Worm (Caenorhabditis elegans) whole organism, L1 larva: ENCODE results near the gene F52E10.4.

ENCODE experiments used
- aha-1 ChIP-seq: fragments of 150-350 bp; optimal IDR thresholded peaks from 2 replicates; lab custom pipeline; 2014; ENCODE audit warnings: missing biosample characterization, missing genetic modification characterization
- alr-1 ChIP-seq: fragments of 200-800 bp; sonication (Bioruptor generic); optimal IDR thresholded peaks from 2 replicates; lab custom pipeline; 2018; ENCODE audit warnings: borderline replicate concordance, mild to moderate bottlenecking, missing genetic modification characterization, missing compliant biosample characterization
- ceh-90 ChIP-seq: sonication (generic microtip); optimal IDR thresholded peaks from 2 replicates; lab custom pipeline; 2016; ENCODE audit warnings: missing genetic modification characterization, missing compliant biosample characterization
- dpl-1 ChIP-seq, 3 experiments: fragments of 150-350 bp in 2 of 3; sonication (generic microtip) in 1 of 3; optimal IDR thresholded peaks; 2 replicates each; lab custom pipeline; 2014 to 2017; ENCODE audit warnings: missing biosample characterization in 3 of 3, missing genetic modification characterization in 3 of 3, missing genetic modification reagents in 3 of 3
- dsc-1 ChIP-seq: sonication (generic microtip); optimal IDR thresholded peaks from 2 replicates; lab custom pipeline; 2016; ENCODE audit warnings: mild to moderate bottlenecking, missing genetic modification characterization, missing compliant biosample characterization
- efl-1 ChIP-seq, 4 experiments: fragments of 150-350 bp; optimal IDR thresholded peaks in 3 of 4; peaks in 1 of 4; 1 replicate in 1 of 4; 2 replicates in 3 of 4; lab custom pipeline; 2014; ENCODE audit warnings: missing biosample characterization in 2 of 4, missing genetic modification characterization in 2 of 4, missing genetic modification reagents in 2 of 4
- elt-2 ChIP-seq: sonication (generic microtip); optimal IDR thresholded peaks from 2 replicates; lab custom pipeline; 2016; ENCODE audit warnings: missing genetic modification characterization, mild to moderate bottlenecking, inconsistent platforms, missing compliant biosample characterization, missing genetic modification reagents
- fkh-4 ChIP-seq: sonication (generic microtip); optimal IDR thresholded peaks from 2 replicates; lab custom pipeline; 2016; ENCODE audit warnings: missing compliant biosample characterization, missing genetic modification characterization, borderline replicate concordance
- fkh-8 ChIP-seq: sonication (generic microtip); optimal IDR thresholded peaks from 2 replicates; lab custom pipeline; 2016; ENCODE audit warnings: mild to moderate bottlenecking, missing genetic modification characterization, missing compliant biosample characterization
- fos-1 ChIP-seq: fragments of 150-350 bp; optimal IDR thresholded peaks from 2 replicates; lab custom pipeline; 2014; ENCODE audit warnings: missing biosample characterization, missing genetic modification characterization
- grh-1 ChIP-seq: fragments of 200-800 bp; sonication (Bioruptor generic); IDR thresholded peaks from 2 replicates; pipeline ENCODE4 v1.3.6; 2022; ENCODE audit warnings: missing genetic modification reagents, missing genetic modification characterization, missing compliant biosample characterization
- hlh-17 ChIP-seq: fragments of 200-800 bp; sonication (Bioruptor generic); optimal IDR thresholded peaks from 2 replicates; lab custom pipeline; 2018; ENCODE audit warnings: missing genetic modification characterization, mild to moderate bottlenecking, missing compliant biosample characterization, moderate library complexity, borderline replicate concordance
- hlh-4 ChIP-seq: sonication (generic microtip); optimal IDR thresholded peaks from 2 replicates; lab custom pipeline; 2016; ENCODE audit warnings: mild to moderate bottlenecking, missing genetic modification characterization, missing compliant biosample characterization
- hpl-2 ChIP-seq: fragments of 150-350 bp; optimal IDR thresholded peaks from 2 replicates; lab custom pipeline; 2014; ENCODE audit warnings: missing biosample characterization, missing genetic modification reagents, missing genetic modification characterization
- lin-13 ChIP-seq: fragments of 150-350 bp; optimal IDR thresholded peaks from 2 replicates; lab custom pipeline; 2014; ENCODE audit warnings: missing biosample characterization, missing genetic modification reagents, missing genetic modification characterization
- lin-35 ChIP-seq, 2 experiments: fragments of 150-350 bp; optimal IDR thresholded peaks; 2 replicates each; lab custom pipeline; 2014; ENCODE audit warnings: missing biosample characterization in 2 of 2, missing genetic modification characterization in 2 of 2, missing genetic modification reagents in 2 of 2
- lir-3 ChIP-seq: sonication (generic microtip); optimal IDR thresholded peaks from 2 replicates; lab custom pipeline; 2016; ENCODE audit warnings: mild to moderate bottlenecking, missing genetic modification characterization, moderate library complexity, missing compliant biosample characterization; ENCODE audit not compliant: poor library complexity
- mdl-1 ChIP-seq, 2 experiments: fragments of 150-350 bp; optimal IDR thresholded peaks; 2 replicates each; lab custom pipeline; 2014 to 2017; ENCODE audit warnings: missing biosample characterization in 2 of 2, missing genetic modification characterization in 2 of 2, inconsistent platforms in 1 of 2
- nhr-71 ChIP-seq: sonication (generic microtip); optimal IDR thresholded peaks from 2 replicates; lab custom pipeline; 2016; ENCODE audit warnings: mild to moderate bottlenecking, missing genetic modification characterization, moderate library complexity, missing compliant biosample characterization
- nhr-77 ChIP-seq: fragments of 150-350 bp; optimal IDR thresholded peaks from 2 replicates; lab custom pipeline; 2014; ENCODE audit warnings: missing biosample characterization, missing genetic modification characterization
- nhr-84 ChIP-seq: sonication (generic microtip); optimal IDR thresholded peaks from 2 replicates; lab custom pipeline; 2017; ENCODE audit warnings: missing biosample characterization, missing genetic modification characterization
- nhr-90 ChIP-seq: sonication (generic microtip); optimal IDR thresholded peaks from 2 replicates; lab custom pipeline; 2016; ENCODE audit warnings: mild to moderate bottlenecking, missing genetic modification characterization, missing compliant biosample characterization; ENCODE audit not compliant: poor library complexity
- pax-3 ChIP-seq: fragments of 200-800 bp; sonication (Bioruptor generic); optimal IDR thresholded peaks from 2 replicates; lab custom pipeline; 2018; ENCODE audit warnings: mild to moderate bottlenecking, missing genetic modification characterization, moderate library complexity, missing compliant biosample characterization
- pqm-1 ChIP-seq: sonication (generic microtip); optimal IDR thresholded peaks from 3 replicates; lab custom pipeline; 2017; ENCODE audit warnings: missing biosample characterization, missing genetic modification characterization
- rnt-1 ChIP-seq: sonication (generic microtip); optimal IDR thresholded peaks from 2 replicates; lab custom pipeline; 2016; ENCODE audit warnings: mild to moderate bottlenecking, missing genetic modification characterization, moderate library complexity, missing compliant biosample characterization
- skn-1 ChIP-seq: fragments of 150-350 bp; optimal IDR thresholded peaks from 2 replicates; lab custom pipeline; 2014; ENCODE audit warnings: missing biosample characterization, missing genetic modification characterization
- snpc-4 ChIP-seq: fragments of 150-350 bp; optimal IDR thresholded peaks from 2 replicates; lab custom pipeline; 2014; ENCODE audit warnings: missing biosample characterization, missing genetic modification characterization
- sox-4 ChIP-seq: sonication (generic microtip); optimal IDR thresholded peaks from 2 replicates; lab custom pipeline; 2016; ENCODE audit warnings: missing genetic modification characterization, missing compliant biosample characterization
- swsn-7 ChIP-seq: sonication (generic microtip); optimal IDR thresholded peaks from 2 replicates; lab custom pipeline; 2016; ENCODE audit warnings: missing genetic modification characterization, missing compliant biosample characterization
- tbx-2 ChIP-seq: sonication (generic microtip); optimal IDR thresholded peaks from 2 replicates; lab custom pipeline; 2016; ENCODE audit warnings: missing genetic modification characterization, missing compliant biosample characterization
- tlp-1 ChIP-seq: fragments of 150-350 bp; optimal IDR thresholded peaks from 2 replicates; lab custom pipeline; 2014; ENCODE audit warnings: missing biosample characterization, missing genetic modification characterization
- unc-130 ChIP-seq: fragments of 150-350 bp; optimal IDR thresholded peaks from 2 replicates; lab custom pipeline; 2017; ENCODE audit warnings: missing biosample characterization, missing genetic modification characterization, inconsistent platforms
- unc-62 ChIP-seq: fragments of 150-350 bp; optimal IDR thresholded peaks from 2 replicates; lab custom pipeline; 2014; ENCODE audit warnings: missing biosample characterization, missing genetic modification reagents, missing genetic modification characterization
- unc-86 ChIP-seq: sonication (generic microtip); optimal IDR thresholded peaks from 2 replicates; lab custom pipeline; 2016; ENCODE audit warnings: missing genetic modification characterization, missing compliant biosample characterization
- unc-98 ChIP-seq: fragments of 200-800 bp; sonication (Bioruptor generic); IDR thresholded peaks from 2 replicates; pipeline ENCODE4 v1.3.6; 2022; ENCODE audit warnings: missing genetic modification characterization, missing compliant biosample characterization
- xbp-1 ChIP-seq: sonication (generic microtip); optimal IDR thresholded peaks from 2 replicates; lab custom pipeline; 2016; ENCODE audit warnings: missing genetic modification characterization, missing compliant biosample characterization
- zag-1 ChIP-seq: fragments of 150-350 bp; optimal IDR thresholded peaks from 2 replicates; lab custom pipeline; 2014; ENCODE audit warnings: missing biosample characterization, missing genetic modification characterization

F52E10.4 gene

ce11 chrX:16321327-16321726, 28.5 kb upstream of the F52E10.4 start:
- TF ChIP-seq dsc-1 (tag; lab: Kevin White, UChicago) (peak; percentile 75), rnt-1 (peak; percentile 37), lir-3 (tag; lab: Kevin White, UChicago) (no peak), aha-1 (tag; lab: Kevin White, UChicago) (no peak), zag-1 (tag; lab: Kevin White, UChicago) (no peak), unc-62 (no peak), unc-98 (GFP tag; lab: Robert Waterston, UW) (no peak), hlh-4 (no peak), nhr-84 (tag; lab: Kevin White, UChicago) (no peak), sox-4 (no peak), fos-1 (tag; lab: Kevin White, UChicago) (no peak)

DNA sequence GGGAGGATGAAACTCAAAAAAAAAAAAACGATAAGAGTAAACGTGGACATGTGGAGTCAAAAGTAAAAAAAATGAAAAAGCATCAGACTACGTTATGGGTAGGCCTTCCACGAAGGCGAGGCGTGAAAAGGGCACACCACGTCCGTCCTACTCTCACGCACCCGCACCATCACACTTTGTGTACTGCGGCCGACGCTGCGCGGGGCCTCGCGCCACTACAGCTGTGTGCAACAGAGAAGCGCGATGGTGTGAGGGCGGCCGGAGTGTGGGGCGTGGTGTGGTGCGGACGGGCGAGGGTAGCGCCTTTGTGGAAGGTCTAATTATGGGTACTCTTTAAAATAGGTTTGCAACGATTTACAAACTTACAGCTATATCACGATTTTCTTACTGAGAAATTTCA, 25.4 kb upstream of the F52E10.4 start:
- TF ChIP-seq nhr-77 (tag; lab: Kevin White, UChicago): no peak
- no peak for TF ChIP-seq elt-2 (tag; lab: Kevin White, UChicago)
- no peak for TF ChIP-seq sox-4
- no peak for TF ChIP-seq rnt-1
- no peak for TF ChIP-seq efl-1 (optimal IDR thresholded peaks at IDR 0.05; lab: Kevin White, UChicago)
- peak in 1 of 2 experiments; percentile 72 for TF ChIP-seq efl-1 (GFP tag; optimal IDR thresholded peaks at IDR 0.05 in 1 of 2; lab: Kevin White, UChicago)
- TF ChIP-seq unc-130 (tag; lab: Kevin White, UChicago): no peak
- no peak for TF ChIP-seq alr-1 (tag; lab: Kevin White, UChicago)
- TF ChIP-seq dpl-1 (GFP tag; optimal IDR thresholded peaks at IDR 0.05; lab: Kevin White, UChicago): no peak

DNA sequence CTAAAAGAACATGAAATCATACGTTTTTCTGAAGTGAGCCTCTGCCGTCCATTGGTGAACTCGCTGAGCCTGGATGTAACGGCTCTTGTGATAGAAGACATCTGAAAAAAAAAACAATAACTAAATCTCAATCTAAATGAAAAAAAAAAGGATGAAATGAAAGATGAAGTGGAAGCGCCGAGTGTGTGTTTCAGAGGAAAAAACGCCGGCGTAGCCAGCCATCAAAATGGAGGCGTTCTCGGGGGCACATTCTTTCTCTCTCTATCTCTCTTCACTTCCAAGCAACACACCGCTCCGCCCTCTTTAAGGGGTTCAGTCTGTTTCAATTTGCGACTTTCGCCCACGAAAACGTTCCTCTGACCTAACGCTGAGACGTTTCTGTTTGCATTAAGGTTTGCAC, 24.8 kb upstream of the F52E10.4 start, which contains the start of gene T01B4.3:
Gene T01B4.3 (minus strand): TSS at position 101 of the 400 bp plus-strand sequence.
- TF ChIP-seq hpl-2 (no peak), elt-2 (tag; lab: Kevin White, UChicago) (no peak), lin-35 (GFP tag; optimal IDR thresholded peaks at IDR 0.05; lab: Kevin White, UChicago) (no peak), tbx-2 (tag; lab: Kevin White, UChicago) (no peak), unc-86 (no peak), alr-1 (tag; lab: Kevin White, UChicago) (no peak)

DNA sequence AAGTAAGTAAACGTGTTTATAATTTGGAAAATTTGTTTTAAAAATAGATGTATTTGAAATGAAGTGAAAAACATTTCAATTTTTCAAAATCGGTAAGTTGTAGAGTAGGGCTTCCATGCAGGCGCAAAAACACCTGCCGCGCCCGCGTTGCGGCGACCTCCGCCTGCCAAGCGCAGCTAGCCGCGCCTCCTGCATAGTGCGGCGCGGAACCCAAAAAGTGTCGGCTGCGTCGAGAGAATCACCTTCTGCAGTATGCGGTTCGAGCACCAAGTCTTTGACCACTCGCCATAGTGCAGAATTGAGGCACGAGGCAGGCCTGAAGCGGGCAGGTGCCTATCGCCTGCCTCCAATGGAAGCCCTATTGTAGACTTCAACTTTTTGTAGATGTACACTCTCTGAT, 16.9 kb upstream of the F52E10.4 start:
- peak; percentile 14 for TF ChIP-seq snpc-4 (tag; lab: Kevin White, UChicago)
- TF ChIP-seq swsn-7 (tag; lab: Kevin White, UChicago): no peak
- no peak for TF ChIP-seq nhr-71 (tag; lab: Kevin White, UChicago)

- no peak for TF ChIP-seq aha-1 (tag; lab: Kevin White, UChicago)
- no peak for TF ChIP-seq fkh-4 (tag; lab: Kevin White, UChicago)
- no peak for TF ChIP-seq sox-4
- TF ChIP-seq nhr-71 (tag; lab: Kevin White, UChicago): no peak
- TF ChIP-seq tlp-1: no peak
- TF ChIP-seq nhr-90 (tag; lab: Kevin White, UChicago): no peak
- no peak for TF ChIP-seq lin-13 (GFP tag; lab: Kevin White, UChicago)
- no peak for TF ChIP-seq ceh-90 (tag; lab: Kevin White, UChicago)
- no peak for TF ChIP-seq hpl-2
- TF ChIP-seq skn-1 (tag; lab: Kevin White, UChicago): no peak
- no peak for TF ChIP-seq pax-3 (tag; lab: Kevin White, UChicago)
- no peak for TF ChIP-seq hlh-17
- TF ChIP-seq fkh-8 (tag; lab: Kevin White, UChicago): no peak
- TF ChIP-seq grh-1: no peak
- TF ChIP-seq xbp-1 (tag; lab: Kevin White, UChicago): no peak
- no peak for TF ChIP-seq pqm-1
- no peak for TF ChIP-seq mdl-1 (tag; optimal IDR thresholded peaks at IDR 0.05; lab: Kevin White, UChicago)
These were observed 13.3 kb upstream of the F52E10.4 start, which contains the start of gene twk-22 for ce11 chrX:16306164-16306563. twk-22 (plus strand) TSS chrX:16306464.
